Worm (Caenorhabditis elegans): Measurements from ENCODE around the gene tbb-4.
A peak's percentile ranks its signal among the peaks of the same experiment; 100 is the strongest.

Gene tbb-4

ce11 chrX:9409114-9409513, 27.6 kb downstream of the tbb-4 start:
- TF ChIP-seq aptf-2 (GFP tag; conservative IDR thresholded peaks at IDR 0.05) (no peak), zfh-2 (GFP tag; conservative IDR thresholded peaks at IDR 0.05) (no peak), ccch-3 (GFP tag; optimal IDR thresholded peaks at IDR 0.05) (no peak)

ce11 chrX:9405922-9406321, 30.8 kb downstream of the tbb-4 start:
- TF ChIP-seq lin-26 (GFP tag; IDR thresholded peaks at IDR 0.05) (no peak), ceh-27 (GFP tag; optimal IDR thresholded peaks at IDR 0.05) (no peak), him-1 (tag; optimal IDR thresholded peaks at IDR 0.05) (no peak), F39B2.1 (GFP tag; IDR thresholded peaks at IDR 0.05) (no peak), nhr-179 (tag; optimal IDR thresholded peaks at IDR 0.05) (no peak)

- TF ChIP-seq somi-1 (GFP tag; optimal IDR thresholded peaks at IDR 0.05) (peak; percentile 38), rec-8 (tag; optimal IDR thresholded peaks at IDR 0.05) (no peak), aptf-3 (GFP tag; IDR thresholded peaks at IDR 0.05) (no peak), lin-40 (tag; optimal IDR thresholded peaks at IDR 0.05) (peak; percentile 10), ztf-26 (tag; optimal IDR thresholded peaks at IDR 0.05) (peak; percentile 3)
Observed at ce11 chrX:9403622-9404255, 33.0 kb downstream of the tbb-4 start.

ce11 chrX:9402464-9402863, 34.2 kb downstream of the tbb-4 start:
- TF ChIP-seq aptf-3 (GFP tag; IDR thresholded peaks at IDR 0.05) = no peak
- no peak for TF ChIP-seq hlh-26 (GFP tag; conservative IDR thresholded peaks at IDR 0.05)
- no peak for TF ChIP-seq egl-18 (GFP tag; IDR thresholded peaks at IDR 0.05)
- TF ChIP-seq bed-1 (GFP tag; IDR thresholded peaks at IDR 0.05) = no peak
- TF ChIP-seq attf-5 (GFP tag; optimal IDR thresholded peaks at IDR 0.05) = no peak
- TF ChIP-seq pbrm-1 (GFP tag; IDR thresholded peaks at IDR 0.05) = no peak
- no peak for TF ChIP-seq C06A6.2 (GFP tag; conservative IDR thresholded peaks at IDR 0.05)
- no peak for TF ChIP-seq ztf-25 (GFP tag; IDR thresholded peaks at IDR 0.05)
- TF ChIP-seq K11D2.4 (GFP tag; IDR thresholded peaks at IDR 0.05) = no peak
- no peak for TF ChIP-seq snpc-1.1 (tag; optimal IDR thresholded peaks at IDR 0.05; ENCODE audit: insufficient read depth)
- no peak for TF ChIP-seq lsy-27 (tag; optimal IDR thresholded peaks at IDR 0.05; ENCODE audit: borderline replicate concordance, insufficient read depth)
- no peak for TF ChIP-seq cebp-1 (GFP tag; IDR thresholded peaks at IDR 0.05)
- no peak for TF ChIP-seq cebp-1 (tag; optimal IDR thresholded peaks at IDR 0.05)
- no peak for TF ChIP-seq Y95B8A.8 (GFP tag; IDR thresholded peaks at IDR 0.05)
- TF ChIP-seq F39B2.1 (GFP tag; IDR thresholded peaks at IDR 0.05) = no peak
- TF ChIP-seq let-607 (tag; optimal IDR thresholded peaks at IDR 0.05) = no peak

ce11 chrX:9401963-9402362, 34.7 kb downstream of the tbb-4 start:
- no peak for TF ChIP-seq nhr-90 (tag; optimal IDR thresholded peaks at IDR 0.05)
- no peak for TF ChIP-seq lir-1 (GFP tag; conservative IDR thresholded peaks at IDR 0.05)
- no peak for TF ChIP-seq egl-18 (GFP tag; IDR thresholded peaks at IDR 0.05)
- no peak for TF ChIP-seq ztf-26 (tag; optimal IDR thresholded peaks at IDR 0.05)
- no peak for TF ChIP-seq ceh-40 (GFP tag; IDR thresholded peaks at IDR 0.05)
- no peak for TF ChIP-seq somi-1 (GFP tag; optimal IDR thresholded peaks at IDR 0.05)
- no peak for TF ChIP-seq ceh-100 (GFP tag; IDR thresholded peaks at IDR 0.05)
- TF ChIP-seq him-1 (tag; optimal IDR thresholded peaks at IDR 0.05) = no peak
- TF ChIP-seq F57A8.1 (GFP tag; optimal IDR thresholded peaks at IDR 0.05) = no peak
- TF ChIP-seq dox-1 (GFP tag; IDR thresholded peaks at IDR 0.05) = no peak
- TF ChIP-seq unc-62 (GFP tag; optimal IDR thresholded peaks at IDR 0.05) = no peak
- no peak for TF ChIP-seq C17E4.6 (GFP tag; IDR thresholded peaks at IDR 0.05)
